Fruit fly (Drosophila melanogaster): ENCODE data around the gene CG13465.

Gene CG13465

DNA sequence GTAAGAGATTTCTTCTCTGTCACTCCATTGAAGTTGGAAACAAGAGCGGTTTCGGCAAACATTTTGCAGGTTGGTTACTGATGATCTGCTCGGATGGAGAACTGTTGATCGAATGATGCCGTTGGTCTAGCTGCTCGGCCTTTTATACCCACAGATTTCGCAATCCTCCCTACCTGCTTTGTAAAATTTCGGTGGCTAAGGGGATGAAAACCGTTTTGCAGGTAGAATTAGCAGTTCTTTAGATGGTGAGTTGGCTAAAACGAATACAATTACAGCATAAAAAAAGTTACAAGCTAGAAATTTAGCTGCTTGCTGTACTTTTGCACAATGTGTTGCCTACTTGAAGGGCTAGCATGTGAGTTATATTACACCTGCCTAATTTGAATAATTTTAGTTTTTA is at the start of gene CG13465:
Gene CG13465, minus strand, starts transcription at position 101 of the 400 bp plus-strand sequence.
- no peak for TF ChIP-seq tai (GFP tag; optimal IDR thresholded peaks at IDR 0.05)

DNA sequence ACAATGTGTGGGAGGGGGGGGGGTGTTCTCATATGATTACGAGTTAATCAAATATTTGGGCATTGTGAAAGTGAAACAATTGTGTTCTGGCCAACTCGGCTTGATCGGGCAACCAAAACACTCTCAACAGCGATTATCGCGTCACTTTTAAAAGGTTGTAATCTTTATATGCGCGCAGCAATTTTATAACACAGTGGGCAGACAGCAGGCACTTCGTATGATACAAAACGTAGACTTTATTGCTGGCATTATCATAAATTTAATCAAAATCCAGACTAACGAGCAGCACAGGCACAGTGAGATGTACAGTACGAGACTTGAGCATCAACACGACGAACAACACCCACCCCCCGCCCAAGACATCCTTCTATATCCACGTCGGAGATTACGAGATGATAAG is 48.7 kb upstream of the CG13465 start:
- TF ChIP-seq CG9705 (GFP tag; optimal IDR thresholded peaks at IDR 0.05) (no peak), N (GFP tag; optimal IDR thresholded peaks at IDR 0.05) (no peak), Myc (optimal IDR thresholded peaks at IDR 0.05) (no peak), pan (optimal IDR thresholded peaks at IDR 0.05) (no peak), Hr83 (GFP tag; optimal IDR thresholded peaks at IDR 0.05; ENCODE audit: poor library complexity, severe bottlenecking) (no peak), Sp1 (GFP tag; optimal IDR thresholded peaks at IDR 0.05) (peak; percentile 22), Dif (GFP tag; optimal IDR thresholded peaks at IDR 0.05; ENCODE audit: partially characterized antibody) (no peak), br (GFP tag; optimal IDR thresholded peaks at IDR 0.05) (peak; percentile 3), Rel (GFP tag; optimal IDR thresholded peaks at IDR 0.05) (no peak), Rel (tag; optimal IDR thresholded peaks at IDR 0.05) (peak; percentile 8)

DNA sequence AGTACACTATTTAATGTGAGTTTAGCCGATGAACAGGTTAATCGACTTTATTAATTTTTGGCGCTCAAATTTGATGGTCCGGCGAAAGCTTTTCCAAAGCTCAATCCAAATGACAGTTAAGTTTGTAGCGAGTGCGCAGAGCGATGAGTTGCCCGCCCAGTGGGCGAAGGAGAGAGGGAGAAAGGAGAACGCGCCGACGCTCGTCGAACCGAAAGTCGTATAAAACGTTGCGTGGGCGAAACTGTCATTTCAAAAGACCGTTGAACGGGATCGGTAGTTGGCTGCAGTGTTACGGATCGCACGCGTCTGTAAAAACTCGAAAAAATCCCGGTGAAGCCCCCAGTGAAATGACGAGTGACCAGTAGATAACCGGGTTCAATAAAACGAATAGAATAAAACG is 47.9 kb upstream of the CG13465 start, which contains the start of gene Zip71B:
Gene Zip71B, plus strand, starts transcription at position 265 of the 400 bp plus-strand sequence.
- TF ChIP-seq Vsx2 (GFP tag; optimal IDR thresholded peaks at IDR 0.05; ENCODE audit: partially characterized antibody) (peak; percentile 67), dl (GFP tag; optimal IDR thresholded peaks at IDR 0.05; ENCODE audit: insufficient read depth in 1 of 2, partially characterized antibody in 2 of 2) (no peak), Rel (GFP tag; optimal IDR thresholded peaks at IDR 0.05) (no peak), Rel (tag; optimal IDR thresholded peaks at IDR 0.05) (peak; percentile 66), Dif (GFP tag; optimal IDR thresholded peaks at IDR 0.05; ENCODE audit: partially characterized antibody) (peak; percentile 78), GATAd (GFP tag; optimal IDR thresholded peaks at IDR 0.05) (no peak), psq (GFP tag; optimal IDR thresholded peaks at IDR 0.05) (no peak)

DNA sequence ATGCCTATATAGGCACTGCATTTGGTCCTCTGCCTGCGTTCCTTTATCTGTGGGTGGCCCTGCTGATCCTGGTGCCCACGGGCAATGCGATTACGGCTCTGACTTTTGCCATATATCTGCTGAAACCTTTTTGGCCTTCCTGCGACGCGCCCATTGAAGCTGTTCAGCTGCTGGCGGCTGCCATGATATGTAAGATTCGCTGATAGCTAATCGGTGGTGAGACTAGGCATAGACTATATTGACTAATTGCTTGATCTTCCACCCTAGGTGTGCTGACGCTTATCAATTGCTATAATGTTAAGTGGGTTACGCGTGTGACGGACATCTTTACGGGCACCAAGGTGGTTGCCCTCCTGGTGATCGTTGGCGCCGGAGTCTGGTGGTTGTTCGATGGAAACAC is 45.7 kb upstream of the CG13465 start:
- TF ChIP-seq Myc (optimal IDR thresholded peaks at IDR 0.05) (no peak), jim (GFP tag; optimal IDR thresholded peaks at IDR 0.05) (no peak), dsf (GFP tag; optimal IDR thresholded peaks at IDR 0.05; ENCODE audit: borderline replicate concordance) (no peak), OdsH (GFP tag; optimal IDR thresholded peaks at IDR 0.05) (no peak), CrebA (GFP tag; optimal IDR thresholded peaks at IDR 0.05; ENCODE audit: borderline replicate concordance) (no peak), HLH106 (tag; optimal IDR thresholded peaks at IDR 0.05) (no peak)

DNA sequence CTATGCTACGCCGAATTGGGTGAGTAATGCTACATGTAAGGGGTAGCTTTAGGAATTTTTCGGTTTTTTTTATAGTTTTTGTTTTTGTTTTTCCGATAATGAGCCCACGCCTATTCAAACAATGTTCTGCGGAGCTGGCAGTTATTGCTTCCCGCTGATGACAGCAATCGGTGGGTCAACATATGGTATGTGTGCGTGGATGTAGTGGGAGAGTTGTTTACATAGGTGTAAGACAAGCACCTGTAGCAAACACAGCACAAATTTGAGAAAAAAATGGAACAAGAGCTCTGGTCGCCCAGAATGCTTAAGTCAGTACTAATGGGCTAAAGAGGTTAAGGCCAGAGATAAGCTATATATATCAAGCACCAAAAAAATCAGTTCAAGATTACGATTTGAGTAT is 44.1 kb upstream of the CG13465 start:
- TF ChIP-seq sv (GFP tag; optimal IDR thresholded peaks at IDR 0.05): no peak
- no peak for TF ChIP-seq brk (GFP tag; optimal IDR thresholded peaks at IDR 0.05)
- TF ChIP-seq foxo (GFP tag; optimal IDR thresholded peaks at IDR 0.05): no peak
- no peak for TF ChIP-seq fru (GFP tag; optimal IDR thresholded peaks at IDR 0.05)
- no peak for TF ChIP-seq usp (GFP tag; optimal IDR thresholded peaks at IDR 0.05)
- no peak for TF ChIP-seq Dif (GFP tag; optimal IDR thresholded peaks at IDR 0.05; ENCODE audit: partially characterized antibody)
- no peak for TF ChIP-seq pan (optimal IDR thresholded peaks at IDR 0.05)

DNA sequence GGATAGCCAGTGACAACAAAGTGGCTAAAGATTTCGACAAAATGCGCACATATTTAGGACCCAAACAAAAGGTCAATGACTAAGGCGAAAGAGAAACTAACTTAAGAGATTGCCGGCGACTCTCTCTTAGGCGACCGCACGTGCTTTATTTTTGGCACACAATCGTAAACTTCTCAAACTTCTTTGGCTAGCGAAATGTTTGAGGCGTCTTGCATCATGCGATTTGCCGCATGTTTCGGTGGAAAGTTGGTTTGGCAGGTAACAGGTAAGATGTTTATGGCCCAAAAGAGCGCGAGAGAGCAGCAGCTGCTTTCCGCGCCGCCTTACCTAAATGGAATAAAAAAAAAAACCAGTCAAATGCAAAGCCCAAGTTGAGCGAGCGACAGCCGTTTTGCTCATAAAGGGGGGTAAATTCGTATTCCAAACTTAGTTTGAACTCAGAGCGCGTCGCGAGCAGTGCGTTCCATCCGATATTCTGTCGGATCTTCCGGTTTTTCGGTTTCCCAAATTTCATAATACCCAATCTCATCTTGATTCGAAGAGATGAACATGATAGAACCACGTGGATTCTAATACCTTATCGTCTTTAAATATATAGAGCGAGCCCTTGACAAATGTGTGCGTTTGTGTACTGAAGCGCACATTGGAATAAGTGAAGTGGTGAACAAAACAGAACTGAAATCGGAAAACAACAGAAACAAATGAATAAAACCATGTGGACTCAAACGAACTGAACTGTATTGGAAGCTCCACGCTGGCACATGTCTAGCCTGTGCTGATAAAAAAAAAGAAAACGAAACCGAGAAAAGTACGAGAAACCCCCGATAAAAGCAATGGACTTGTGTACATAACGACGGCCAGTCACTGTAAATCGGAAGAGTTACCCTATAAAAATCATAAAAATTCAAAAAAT is 43.1 kb upstream of the CG13465 start:
- TF ChIP-seq lola (GFP tag; optimal IDR thresholded peaks at IDR 0.05) (no peak), fru (GFP tag; optimal IDR thresholded peaks at IDR 0.05) (no peak), Dfd (GFP tag; optimal IDR thresholded peaks at IDR 0.05) (no peak), Vsx2 (GFP tag; optimal IDR thresholded peaks at IDR 0.05; ENCODE audit: partially characterized antibody) (peak; percentile 99), CG9705 (GFP tag; optimal IDR thresholded peaks at IDR 0.05) (no peak), jim (GFP tag; optimal IDR thresholded peaks at IDR 0.05) (peak; percentile 47), Hnf4 (GFP tag; optimal IDR thresholded peaks at IDR 0.05) (no peak), rgr (GFP tag; optimal IDR thresholded peaks at IDR 0.05) (no peak), N (GFP tag; optimal IDR thresholded peaks at IDR 0.05) (no peak), CrebA (GFP tag; optimal IDR thresholded peaks at IDR 0.05; ENCODE audit: borderline replicate concordance) (no peak), sage (GFP tag; optimal IDR thresholded peaks at IDR 0.05) (no peak), CG32264 (GFP tag; optimal IDR thresholded peaks at IDR 0.05) (no peak), brk (GFP tag; optimal IDR thresholded peaks at IDR 0.05) (no peak), Rel (GFP tag; optimal IDR thresholded peaks at IDR 0.05) (no peak), Rel (tag; optimal IDR thresholded peaks at IDR 0.05) (no peak), tai (GFP tag; optimal IDR thresholded peaks at IDR 0.05) (peak; percentile 22), br (GFP tag; optimal IDR thresholded peaks at IDR 0.05) (no peak), h (GFP tag; optimal IDR thresholded peaks at IDR 0.05) (no peak), foxo (GFP tag; optimal IDR thresholded peaks at IDR 0.05) (no peak), dl (GFP tag; optimal IDR thresholded peaks at IDR 0.05; ENCODE audit: insufficient read depth in 1 of 2, partially characterized antibody in 2 of 2) (peak; percentile 90 to 97), Hr78 (GFP tag; optimal IDR thresholded peaks at IDR 0.05) (no peak), Mio (GFP tag; optimal IDR thresholded peaks at IDR 0.05) (no peak), sv (GFP tag; optimal IDR thresholded peaks at IDR 0.05) (no peak), woc (GFP tag; optimal IDR thresholded peaks at IDR 0.05) (peak; percentile 24), OdsH (GFP tag; optimal IDR thresholded peaks at IDR 0.05) (no peak), Abd-B (GFP tag; optimal IDR thresholded peaks at IDR 0.05) (no peak), psq (GFP tag; optimal IDR thresholded peaks at IDR 0.05) (peak; percentile 21), HLH106 (tag; optimal IDR thresholded peaks at IDR 0.05) (no peak)

Data from whole organism, wandering third instar larva.